Worm (Caenorhabditis elegans): ENCODE results near the gene sqst-2.
A peak's percentile ranks its signal among the peaks of the same experiment; 100 is the strongest.

Gene sqst-2

DNA sequence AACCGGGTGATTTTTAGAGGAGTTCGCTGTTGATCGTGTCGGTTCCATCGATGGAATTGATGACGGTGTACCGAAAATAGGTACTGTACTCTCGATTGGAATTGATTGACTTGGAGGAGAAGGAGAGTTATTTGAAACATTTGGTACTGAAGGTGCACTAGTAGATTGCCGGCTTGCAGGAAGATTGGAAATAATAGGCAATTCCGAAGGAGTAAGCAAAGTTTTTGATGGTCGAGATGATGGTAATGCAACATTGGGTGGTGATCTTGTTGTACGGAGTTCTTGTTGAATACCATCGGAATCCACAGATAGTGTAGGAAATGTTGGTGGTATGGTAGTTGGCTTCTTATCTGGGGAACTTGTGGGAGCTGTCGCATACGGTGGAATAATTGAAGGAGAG is 10.3 kb upstream of the sqst-2 start:
- TF ChIP-seq daf-12 (tag; optimal IDR thresholded peaks at IDR 0.05) (no peak), ceh-28 (tag; optimal IDR thresholded peaks at IDR 0.05) (no peak), nfya-1 (tag; optimal IDR thresholded peaks at IDR 0.05; ENCODE audit: insufficient read depth) (no peak), nhr-23 (tag; optimal IDR thresholded peaks at IDR 0.05) (no peak), ceh-9 (tag; optimal IDR thresholded peaks at IDR 0.05) (no peak)

DNA sequence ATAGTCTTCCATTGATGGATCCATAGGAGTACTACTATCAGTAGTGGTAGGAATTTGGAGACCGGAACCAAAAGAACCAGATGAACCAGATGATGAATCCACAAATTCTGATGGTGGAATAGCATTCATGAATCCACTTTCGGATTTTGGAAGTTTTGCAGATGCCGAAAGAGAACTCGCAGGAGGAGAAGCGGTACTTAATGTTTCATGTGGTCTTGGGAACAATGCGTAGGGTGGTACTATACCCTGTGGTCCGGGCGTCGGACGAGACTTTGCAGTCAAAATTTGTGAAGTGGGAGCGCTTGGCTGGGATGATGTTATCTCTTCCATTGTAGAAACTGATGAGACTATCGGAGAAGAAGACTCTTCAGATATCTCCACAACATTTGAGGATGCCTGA is 9.3 kb upstream of the sqst-2 start:
- TF ChIP-seq egl-5 (tag; optimal IDR thresholded peaks at IDR 0.05), result no peak
- TF ChIP-seq lin-39 (tag; optimal IDR thresholded peaks at IDR 0.05), result no peak
- TF ChIP-seq ZK546.5 (tag; optimal IDR thresholded peaks at IDR 0.05), result no peak
- no peak for TF ChIP-seq zag-1 (tag; optimal IDR thresholded peaks at IDR 0.05)
- no peak for TF ChIP-seq nhr-43 (tag; optimal IDR thresholded peaks at IDR 0.05; ENCODE audit: poor library complexity, severe bottlenecking)
- no peak for TF ChIP-seq lsy-12 (tag; optimal IDR thresholded peaks at IDR 0.05)
- TF ChIP-seq nhr-237 (tag; optimal IDR thresholded peaks at IDR 0.05), result no peak
- no peak for TF ChIP-seq jun-1 (tag; optimal IDR thresholded peaks at IDR 0.05)
- no peak for TF ChIP-seq tbx-2 (tag; optimal IDR thresholded peaks at IDR 0.05)
- no peak for TF ChIP-seq ceh-16 (tag; optimal IDR thresholded peaks at IDR 0.05)
- no peak for TF ChIP-seq hmg-11 (tag; optimal IDR thresholded peaks at IDR 0.05)
- TF ChIP-seq R02D3.7 (tag; optimal IDR thresholded peaks at IDR 0.05), result no peak
- TF ChIP-seq ztf-4 (tag; optimal IDR thresholded peaks at IDR 0.05), result no peak
- TF ChIP-seq fos-1 (tag; optimal IDR thresholded peaks at IDR 0.05), result no peak
- no peak for TF ChIP-seq aly-2 (tag; optimal IDR thresholded peaks at IDR 0.05)

DNA sequence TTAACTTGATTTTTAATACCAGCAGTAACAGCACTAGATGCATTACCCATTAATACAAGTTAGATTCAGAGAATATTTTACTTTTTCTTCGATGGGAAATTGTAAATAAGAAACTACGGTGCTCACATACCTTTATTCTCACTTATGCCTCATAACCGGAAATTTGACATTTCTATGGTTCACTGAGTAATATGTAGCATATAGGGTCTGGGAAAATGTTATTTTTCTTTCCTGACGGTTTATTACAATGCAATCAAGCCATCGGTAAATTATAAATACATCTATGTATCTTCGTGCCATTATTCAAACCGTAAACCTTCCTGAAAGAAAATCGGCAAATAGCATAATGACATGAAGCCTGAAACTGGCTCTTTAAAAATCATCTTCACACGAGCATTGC is 3.9 kb upstream of the sqst-2 start, which contains the start of gene ocr-4:
ocr-4 (minus strand) TSS at position 101 of the 400 bp plus-strand sequence.
- no peak for TF ChIP-seq tbx-2 (tag; optimal IDR thresholded peaks at IDR 0.05)
- no peak for TF ChIP-seq aly-2 (tag; optimal IDR thresholded peaks at IDR 0.05)
- TF ChIP-seq pha-4 (tag; optimal IDR thresholded peaks at IDR 0.05), result no peak
- no peak for TF ChIP-seq unc-62 (GFP tag; optimal IDR thresholded peaks at IDR 0.05)
- no peak for TF ChIP-seq elt-1 (tag; optimal IDR thresholded peaks at IDR 0.05)
- TF ChIP-seq ztf-11 (tag; optimal IDR thresholded peaks at IDR 0.05), result no peak
- no peak for TF ChIP-seq ceh-28 (tag; optimal IDR thresholded peaks at IDR 0.05)
- TF ChIP-seq elt-2 (tag; optimal IDR thresholded peaks at IDR 0.05), result no peak
- no peak for TF ChIP-seq egl-27 (tag; optimal IDR thresholded peaks at IDR 0.05)
- TF ChIP-seq ceh-9 (tag; optimal IDR thresholded peaks at IDR 0.05), result no peak
- no peak for TF ChIP-seq mdl-1 (tag; optimal IDR thresholded peaks at IDR 0.05)
- no peak for TF ChIP-seq fos-1 (tag; optimal IDR thresholded peaks at IDR 0.05)
- no peak for TF ChIP-seq sea-2 (GFP tag; optimal IDR thresholded peaks at IDR 0.05)
- no peak for TF ChIP-seq nhr-11 (tag; optimal IDR thresholded peaks at IDR 0.05)

DNA sequence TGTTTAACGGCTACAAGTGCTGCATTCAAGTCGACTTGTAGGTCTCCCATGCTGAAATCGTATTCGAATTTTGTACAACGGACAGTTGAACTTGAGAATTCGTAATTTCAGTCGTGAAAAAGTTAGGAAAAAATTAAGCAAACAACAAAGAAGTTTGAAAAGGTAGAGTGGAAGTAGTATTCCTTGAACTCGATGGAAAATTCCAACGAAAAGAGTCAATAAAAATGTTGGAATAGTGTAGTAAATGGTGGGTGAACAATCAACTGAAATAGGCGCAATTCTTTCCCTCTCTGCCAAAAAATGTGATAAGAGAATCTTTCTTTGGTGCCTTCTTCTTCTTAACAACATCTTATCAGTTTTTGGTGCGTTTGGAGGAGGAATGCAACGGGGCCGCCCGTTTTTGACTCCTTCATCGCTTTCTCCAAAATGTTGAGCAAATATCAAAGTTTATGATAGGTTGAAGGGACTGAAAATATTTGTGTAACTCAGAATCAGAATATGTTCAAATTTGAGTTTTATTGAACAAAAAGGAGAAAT is 2.1 kb downstream of the sqst-2 start, which contains the start of gene ifo-1:
ifo-1 (minus strand) TSS at position 51 of the 537 bp plus-strand sequence.
- no peak for TF ChIP-seq ztf-4 (tag; optimal IDR thresholded peaks at IDR 0.05)
- TF ChIP-seq jun-1 (tag; optimal IDR thresholded peaks at IDR 0.05), result peak; percentile 39
- TF ChIP-seq ceh-82 (tag; optimal IDR thresholded peaks at IDR 0.05), result no peak
- peak; percentile 95 for TF ChIP-seq elt-2 (tag; optimal IDR thresholded peaks at IDR 0.05)
- TF ChIP-seq pqm-1 (tag; optimal IDR thresholded peaks at IDR 0.05), result peak; percentile 92
- no peak for TF ChIP-seq hmg-11 (tag; optimal IDR thresholded peaks at IDR 0.05)
- no peak for TF ChIP-seq nhr-23 (tag; optimal IDR thresholded peaks at IDR 0.05)

DNA sequence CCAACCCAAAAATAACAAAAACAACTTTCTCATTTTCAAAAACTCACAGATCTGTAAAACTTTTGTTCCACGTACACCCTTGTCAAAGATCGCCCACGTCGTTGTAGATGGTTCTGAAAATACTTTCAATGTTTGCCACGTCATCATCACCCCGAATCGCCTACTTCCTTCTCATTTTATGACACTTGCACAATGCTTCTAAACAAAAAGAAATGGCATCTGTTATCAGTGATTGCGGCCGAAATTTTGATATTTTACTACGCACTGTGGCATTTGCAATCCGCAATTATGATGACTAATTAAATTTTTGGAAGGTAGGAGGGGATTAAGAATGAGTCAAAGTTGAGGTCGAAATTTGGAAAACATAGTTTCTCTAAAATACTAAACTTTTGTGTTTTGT is 3.1 kb downstream of the sqst-2 start:
- peak; percentile 74 for TF ChIP-seq elt-2 (tag; optimal IDR thresholded peaks at IDR 0.05)
- TF ChIP-seq pqm-1 (tag; optimal IDR thresholded peaks at IDR 0.05), result peak; percentile 88
- TF ChIP-seq nhr-28 (tag; optimal IDR thresholded peaks at IDR 0.05), result no peak

DNA sequence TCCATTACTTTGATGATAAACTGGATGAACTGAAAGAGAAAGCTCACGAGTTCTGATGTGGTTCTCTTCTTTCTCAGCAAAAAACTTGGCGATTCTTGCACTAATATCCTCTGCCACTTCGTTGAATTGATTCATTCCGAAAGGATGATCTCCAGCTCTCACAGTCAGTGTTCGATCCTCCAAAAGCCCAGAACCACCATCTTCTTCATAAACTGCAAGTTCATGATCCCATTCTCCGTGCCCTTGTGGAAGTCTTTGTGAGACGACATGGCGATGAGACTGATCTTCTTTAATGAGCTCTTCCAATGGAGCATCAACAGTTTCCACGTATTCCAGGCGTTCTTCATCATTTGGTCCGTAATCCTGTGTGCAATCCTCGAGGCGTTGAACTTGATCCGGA is 3.9 kb downstream of the sqst-2 start:
- TF ChIP-seq snpc-4 (tag; optimal IDR thresholded peaks at IDR 0.05), result no peak
